Worm (Caenorhabditis elegans) whole organism, young adult: ENCODE data around the gene W01B6.3.

Source experiments
- dpl-1 ChIP-seq: fragments of 150-350 bp; optimal IDR thresholded peaks from 2 replicates; lab custom pipeline; 2014; ENCODE audit warnings: missing biosample characterization, missing genetic modification reagents, missing genetic modification characterization
- ets-4 ChIP-seq: fragments of 200-800 bp; sonication (Bioruptor generic); optimal IDR thresholded peaks from 2 replicates; lab custom pipeline; 2018; ENCODE audit warnings: mild to moderate bottlenecking, missing genetic modification characterization, missing compliant biosample characterization
- let-526 ChIP-seq: fragments of 200-800 bp; sonication (Bioruptor generic); IDR thresholded peaks from 2 replicates; pipeline ENCODE4 v1.3.6; 2022; ENCODE audit warnings: missing genetic modification reagents, missing genetic modification characterization, missing compliant biosample characterization
- nhr-90 ChIP-seq: sonication (generic microtip); optimal IDR thresholded peaks from 2 replicates; lab custom pipeline; 2016; ENCODE audit warnings: missing genotype, mild to moderate bottlenecking, missing genetic modification characterization, missing compliant biosample characterization
- pha-4 ChIP-seq: fragments of 150-350 bp; sonication (generic microtip); optimal IDR thresholded peaks from 2 replicates; lab custom pipeline; 2014; ENCODE audit warnings: missing biosample characterization, missing genetic modification reagents, missing genetic modification characterization
- unc-130 ChIP-seq: sonication (generic microtip); optimal IDR thresholded peaks from 2 replicates; lab custom pipeline; 2016; ENCODE audit warnings: missing genetic modification reagents, missing genetic modification characterization, missing compliant biosample characterization

- TF ChIP-seq dpl-1 (GFP tag; lab: Kevin White, UChicago) (no peak), unc-130 (GFP tag; lab: Kevin White, UChicago) (no peak), pha-4 (no peak), let-526 (GFP tag; lab: Robert Waterston, UW) (no peak), nhr-90 (tag; lab: Kevin White, UChicago) (no peak), ets-4 (GFP tag; lab: Kevin White, UChicago) (no peak)
Observed at ce11 chrIV:10051088-10051487, 21.3 kb downstream of the W01B6.3 start, which contains the start of gene T04B2.8.
